Worm (Caenorhabditis elegans) whole organism, late embryonic: ENCODE measurements around the gene lgc-26.

Experiments used
- F13H6.1 ChIP-seq: sonication (generic microtip); optimal IDR thresholded peaks from 2 replicates; lab custom pipeline; 2016; ENCODE audit warnings: missing genetic modification characterization, missing compliant biosample characterization
- K02D7.2 ChIP-seq: sonication (generic microtip); optimal IDR thresholded peaks from 2 replicates; lab custom pipeline; 2017; ENCODE audit warnings: mild to moderate bottlenecking, missing genetic modification characterization, missing compliant biosample characterization
- Y22D7AL.16 ChIP-seq: sonication (generic microtip); optimal IDR thresholded peaks from 2 replicates; lab custom pipeline; 2016; ENCODE audit warnings: missing genetic modification characterization, missing compliant biosample characterization
- ceh-19 ChIP-seq: fragments of 200-800 bp; sonication (Bioruptor generic); optimal IDR thresholded peaks from 2 replicates; lab custom pipeline; 2018; ENCODE audit warnings: mild to moderate bottlenecking, missing genetic modification characterization, missing compliant biosample characterization
- ceh-30 ChIP-seq: fragments of 150-350 bp; optimal IDR thresholded peaks from 2 replicates; lab custom pipeline; 2014; ENCODE audit warnings: missing biosample characterization, missing genetic modification characterization
- fax-1 ChIP-seq: sonication (generic microtip); optimal IDR thresholded peaks from 2 replicates; lab custom pipeline; 2016; ENCODE audit warnings: missing genotype, missing genetic modification characterization, missing compliant biosample characterization
- lim-6 ChIP-seq: sonication (generic microtip); optimal IDR thresholded peaks from 2 replicates; lab custom pipeline; 2016; ENCODE audit warnings: missing genetic modification characterization, missing compliant biosample characterization
- nhr-232 ChIP-seq: sonication (generic microtip); optimal IDR thresholded peaks from 2 replicates; lab custom pipeline; 2016; ENCODE audit warnings: missing genetic modification characterization, missing compliant biosample characterization
- unc-86 ChIP-seq: sonication (generic microtip); optimal IDR thresholded peaks from 2 replicates; lab custom pipeline; 2016; ENCODE audit warnings: missing genetic modification characterization, missing compliant biosample characterization

DNA sequence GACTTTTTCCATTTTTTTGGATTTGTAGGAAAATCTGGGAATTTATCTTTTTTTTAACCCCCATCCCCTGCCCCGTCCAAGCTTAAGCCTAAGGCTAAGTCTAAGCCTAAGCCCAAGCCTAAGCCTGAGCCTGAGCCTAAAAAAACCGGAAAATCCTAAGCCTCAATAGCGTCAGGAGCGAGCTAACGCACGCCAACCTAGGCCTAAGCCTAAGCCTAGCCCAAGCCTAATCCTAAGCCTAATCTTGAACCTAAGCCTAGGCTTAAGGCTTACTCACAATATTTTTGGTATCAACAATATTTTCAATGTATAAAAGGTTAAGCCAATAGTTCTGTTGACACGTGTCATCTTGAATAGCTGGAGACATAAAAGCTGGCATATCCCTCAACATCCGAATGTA is 19.5 kb upstream of the lgc-26 start:
- TF ChIP-seq ceh-30 (tag; lab: Kevin White, UChicago), result no peak
- TF ChIP-seq K02D7.2 (tag; lab: Kevin White, UChicago), result no peak
- no peak for TF ChIP-seq Y22D7AL.16 (tag; lab: Kevin White, UChicago)
- no peak for TF ChIP-seq unc-86 (tag; lab: Kevin White, UChicago)
- no peak for TF ChIP-seq lim-6
- TF ChIP-seq F13H6.1 (tag; lab: Kevin White, UChicago), result no peak
- TF ChIP-seq nhr-232 (tag; lab: Kevin White, UChicago), result no peak
- TF ChIP-seq ceh-19 (GFP tag; lab: Kevin White, UChicago), result no peak
- TF ChIP-seq fax-1 (tag; lab: Kevin White, UChicago), result no peak
